Worm (Caenorhabditis elegans): ENCODE measurements around the gene C32H11.3.

C32H11.3 gene

DNA sequence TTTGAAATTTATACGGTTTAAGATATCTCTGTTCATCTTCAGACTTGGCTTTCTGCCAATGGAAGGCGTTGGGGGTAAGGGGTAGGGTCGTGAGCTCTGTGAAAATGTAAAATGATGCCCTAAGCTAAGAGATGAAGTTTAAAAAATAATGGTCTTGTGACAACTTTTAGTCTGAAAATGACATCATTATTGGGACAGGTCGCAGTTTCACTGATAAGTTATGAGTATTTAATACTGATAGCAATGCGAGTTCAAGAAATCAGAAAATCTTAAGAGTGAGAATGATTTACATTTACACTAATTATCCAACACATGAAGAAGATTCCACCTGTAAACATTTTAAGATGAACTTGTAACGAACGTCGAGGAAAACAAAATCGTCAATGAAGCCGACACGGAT, 46.3 kb downstream of the C32H11.3 start:
- TF ChIP-seq ztf-29 (GFP tag; IDR thresholded peaks at IDR 0.05) = no peak
- no peak for TF ChIP-seq T22C8.4 (GFP tag; IDR thresholded peaks at IDR 0.05)
- TF ChIP-seq tab-1 (GFP tag; IDR thresholded peaks at IDR 0.05) = no peak
- TF ChIP-seq med-1 (GFP tag; optimal IDR thresholded peaks at IDR 0.05; ENCODE audit: insufficient read depth) = no peak
- no peak for TF ChIP-seq klf-2 (GFP tag; conservative IDR thresholded peaks at IDR 0.05)
- TF ChIP-seq flt-1 (GFP tag; IDR thresholded peaks at IDR 0.05) = no peak
- no peak for TF ChIP-seq ztf-23 (GFP tag; IDR thresholded peaks at IDR 0.05)
- TF ChIP-seq ref-1 (GFP tag; conservative IDR thresholded peaks at IDR 0.05) = no peak
- no peak for TF ChIP-seq cog-1 (tag; optimal IDR thresholded peaks at IDR 0.05)

ce11 chrIV:12965074-12965473, 46.7 kb downstream of the C32H11.3 start, which contains the start of gene dod-22:
TSS of gene dod-22 (plus strand) at chrIV:12965374.
- TF ChIP-seq T22C8.4 (GFP tag; IDR thresholded peaks at IDR 0.05) (no peak), tab-1 (GFP tag; IDR thresholded peaks at IDR 0.05) (no peak), klf-2 (GFP tag; conservative IDR thresholded peaks at IDR 0.05) (no peak), cog-1 (tag; optimal IDR thresholded peaks at IDR 0.05) (no peak), ztf-23 (GFP tag; IDR thresholded peaks at IDR 0.05) (no peak), med-1 (GFP tag; optimal IDR thresholded peaks at IDR 0.05; ENCODE audit: insufficient read depth) (no peak), ref-1 (GFP tag; conservative IDR thresholded peaks at IDR 0.05) (no peak), flt-1 (GFP tag; IDR thresholded peaks at IDR 0.05) (no peak), ztf-29 (GFP tag; IDR thresholded peaks at IDR 0.05) (no peak)

DNA sequence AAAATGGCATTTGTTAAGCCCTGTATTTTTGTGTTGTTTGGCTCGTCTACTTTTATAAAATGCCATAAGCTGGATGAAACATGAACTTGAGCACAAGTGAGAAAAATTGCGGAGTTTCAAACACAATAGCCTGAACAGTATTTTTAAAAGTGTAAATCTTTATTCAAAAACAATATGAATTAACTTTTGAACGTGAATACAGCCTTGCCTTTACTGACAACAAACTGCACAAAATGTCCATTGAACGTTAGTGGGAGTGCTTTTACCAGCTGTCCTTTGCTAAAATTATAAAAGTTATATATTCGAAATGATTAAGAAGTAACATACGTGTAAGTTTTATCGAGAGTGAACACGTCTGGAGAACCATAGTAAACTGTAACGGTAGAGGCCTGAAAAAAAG, 48.9 kb downstream of the C32H11.3 start:
- TF ChIP-seq klf-2 (GFP tag; conservative IDR thresholded peaks at IDR 0.05) (no peak), cog-1 (tag; optimal IDR thresholded peaks at IDR 0.05) (no peak), ztf-23 (GFP tag; IDR thresholded peaks at IDR 0.05) (no peak), ztf-29 (GFP tag; IDR thresholded peaks at IDR 0.05) (no peak), ref-1 (GFP tag; conservative IDR thresholded peaks at IDR 0.05) (no peak), T22C8.4 (GFP tag; IDR thresholded peaks at IDR 0.05) (no peak), tab-1 (GFP tag; IDR thresholded peaks at IDR 0.05) (no peak), med-1 (GFP tag; optimal IDR thresholded peaks at IDR 0.05; ENCODE audit: insufficient read depth) (no peak), flt-1 (GFP tag; IDR thresholded peaks at IDR 0.05) (no peak)

- TF ChIP-seq klf-2 (GFP tag; conservative IDR thresholded peaks at IDR 0.05) (no peak), T22C8.4 (GFP tag; IDR thresholded peaks at IDR 0.05) (no peak), ztf-23 (GFP tag; IDR thresholded peaks at IDR 0.05) (no peak), flt-1 (GFP tag; IDR thresholded peaks at IDR 0.05) (no peak), ref-1 (GFP tag; conservative IDR thresholded peaks at IDR 0.05) (no peak), tab-1 (GFP tag; IDR thresholded peaks at IDR 0.05) (no peak), med-1 (GFP tag; optimal IDR thresholded peaks at IDR 0.05; ENCODE audit: insufficient read depth) (no peak), cog-1 (tag; optimal IDR thresholded peaks at IDR 0.05) (no peak), ztf-29 (GFP tag; IDR thresholded peaks at IDR 0.05) (no peak)
Measured at ce11 chrIV:12969141-12969540, 50.8 kb downstream of the C32H11.3 start, which contains the start of gene F55G11.2. TSS of gene F55G11.2 (minus strand) at chrIV:12969289.

Measured in whole organism, midembryonic.